Fruit fly (Drosophila melanogaster) whole organism, embryonic: ENCODE results near the gene CG11089.

Experiments used
- Abd-B ChIP-seq: fragments of 200-800 bp; sonication (Bioruptor generic); optimal IDR thresholded peaks from 2 replicates; lab custom pipeline; 2018; ENCODE audit warnings: missing biosample characterization, mild to moderate bottlenecking, missing genetic modification characterization, moderate library complexity
- Bteb2 ChIP-seq: fragments of 200-800 bp; sonication (Bioruptor generic); optimal IDR thresholded peaks from 2 replicates; lab custom pipeline; 2016; ENCODE audit warnings: missing biosample characterization, missing genetic modification characterization
- CG10147 ChIP-seq: fragments of 200-800 bp; sonication (Bioruptor generic); optimal IDR thresholded peaks from 2 replicates; lab custom pipeline; 2019; ENCODE audit warnings: missing biosample characterization, mild to moderate bottlenecking, missing genetic modification characterization, moderate library complexity
- CG11504 ChIP-seq: fragments of 200-800 bp; sonication (Bioruptor generic); optimal IDR thresholded peaks from 3 replicates; lab custom pipeline; 2019; ENCODE audit warnings: missing biosample characterization, mild to moderate bottlenecking, missing genetic modification characterization, moderate library complexity
- CG12104 ChIP-seq: fragments of 200-800 bp; sonication (Bioruptor generic); optimal IDR thresholded peaks from 3 replicates; lab custom pipeline; 2016; ENCODE audit warnings: missing biosample characterization, missing genetic modification characterization
- CG12236 ChIP-seq: fragments of 200-800 bp; sonication (Bioruptor generic); optimal IDR thresholded peaks from 2 replicates; lab custom pipeline; 2016; ENCODE audit warnings: missing biosample characterization, missing genetic modification characterization
- CG1233 ChIP-seq: fragments of 200-800 bp; sonication (Bioruptor generic); optimal IDR thresholded peaks from 4 replicates; lab custom pipeline; 2018; ENCODE audit warnings: missing biosample characterization, mild to moderate bottlenecking, missing genetic modification characterization
- CG12744 ChIP-seq: fragments of 200-800 bp; sonication (Bioruptor generic); optimal IDR thresholded peaks from 2 replicates; lab custom pipeline; 2016; ENCODE audit warnings: missing biosample characterization, missing genetic modification characterization
- CG13624 ChIP-seq: fragments of 200-800 bp; sonication (Bioruptor generic); optimal IDR thresholded peaks from 2 replicates; lab custom pipeline; 2016; ENCODE audit warnings: missing biosample characterization, missing genetic modification characterization
- CG14441 ChIP-seq: fragments of 200-800 bp; sonication (Bioruptor generic); IDR thresholded peaks from 2 replicates; pipeline ENCODE4 v1.3.6; 2022; ENCODE audit warnings: missing biosample characterization, missing genetic modification characterization
- CG14965 ChIP-seq: fragments of 200-800 bp; sonication (Bioruptor generic); optimal IDR thresholded peaks from 2 replicates; lab custom pipeline; 2016; ENCODE audit warnings: missing biosample characterization, missing genetic modification characterization, borderline replicate concordance
- CG17359 ChIP-seq: fragments of 200-800 bp; sonication (Bioruptor generic); optimal IDR thresholded peaks from 3 replicates; lab custom pipeline; 2018; ENCODE audit warnings: missing biosample characterization, mild to moderate bottlenecking, missing genetic modification characterization, moderate library complexity
- CG17829 ChIP-seq: fragments of 200-800 bp; optimal IDR thresholded peaks from 2 replicates; lab custom pipeline; 2019; ENCODE audit warnings: missing biosample characterization, mild to moderate bottlenecking, missing genetic modification characterization, moderate library complexity
- CG18599 ChIP-seq: fragments of 200-800 bp; sonication (Bioruptor generic); optimal IDR thresholded peaks from 3 replicates; lab custom pipeline; 2017; ENCODE audit warnings: missing biosample characterization, missing genetic modification characterization, mild to moderate bottlenecking, moderate library complexity, missing genetic modification reagents
- CG2199 ChIP-seq: fragments of 200-800 bp; sonication (Bioruptor generic); IDR thresholded peaks from 3 replicates; pipeline ENCODE4 v1.3.6; 2022; ENCODE audit warnings: missing biosample characterization, missing genetic modification characterization
- CG3281 ChIP-seq: fragments of 200-800 bp; sonication (Bioruptor generic); optimal IDR thresholded peaks from 3 replicates; lab custom pipeline; 2017; ENCODE audit warnings: missing biosample characterization, mild to moderate bottlenecking, missing genetic modification characterization
- CG3407 ChIP-seq: fragments of 200-800 bp; sonication (Bioruptor generic); optimal IDR thresholded peaks from 2 replicates; lab custom pipeline; 2018; ENCODE audit warnings: missing biosample characterization, mild to moderate bottlenecking, missing genetic modification characterization
- CG34224 ChIP-seq: fragments of 200-800 bp; sonication (Bioruptor generic); IDR thresholded peaks from 3 replicates; pipeline ENCODE4 v1.3.6; 2022; ENCODE audit warnings: missing biosample characterization, missing genetic modification characterization; ENCODE audit not compliant: partially characterized antibody
- CG43689 ChIP-seq: fragments of 200-800 bp; sonication (Bioruptor generic); IDR thresholded peaks from 2 replicates; pipeline ENCODE4 v1.3.6; 2022; ENCODE audit warnings: missing biosample characterization, missing genetic modification characterization
- CG9817 ChIP-seq: fragments of 200-800 bp; sonication (Bioruptor generic); optimal IDR thresholded peaks from 2 replicates; lab custom pipeline; 2018; ENCODE audit warnings: missing biosample characterization, mild to moderate bottlenecking, missing genetic modification characterization, moderate library complexity
- D ChIP-seq, 2 experiments: fragments of 200-800 bp in 1 of 2; fragments of >200 bp in 1 of 2; sonication (Bioruptor generic) in 1 of 2; optimal IDR thresholded peaks; 2 replicates in 1 of 2; 3 replicates in 1 of 2; lab custom pipeline; 2017; ENCODE audit warnings: mild to moderate bottlenecking in 1 of 2, missing biosample characterization in 1 of 2, missing genetic modification characterization in 1 of 2, missing genetic modification reagents in 1 of 2
- Dbx ChIP-seq: fragments of 200-800 bp; sonication (Bioruptor generic); IDR thresholded peaks from 3 replicates; pipeline ENCODE4 v1.3.6; 2022; ENCODE audit warnings: missing biosample characterization, missing genetic modification characterization
- Dll ChIP-seq: fragments of 200-800 bp; sonication (Bioruptor generic); IDR thresholded peaks from 4 replicates; pipeline ENCODE4 v1.3.6; 2022; ENCODE audit warnings: missing biosample characterization, missing genetic modification characterization; ENCODE audit not compliant: partially characterized antibody
- Elba2 ChIP-seq: fragments of 200-800 bp; sonication (Bioruptor generic); optimal IDR thresholded peaks from 3 replicates; lab custom pipeline; 2016; ENCODE audit warnings: missing biosample characterization, missing genetic modification characterization
- GATAe ChIP-seq: fragments of 200-800 bp; sonication (Bioruptor generic); conservative IDR thresholded peaks from 2 replicates; pipeline ENCODE4 v1.3.6; 2022; ENCODE audit warnings: missing biosample characterization, missing genetic modification characterization
- H2.0 ChIP-seq: fragments of 200-800 bp; sonication (Bioruptor generic); IDR thresholded peaks from 2 replicates; pipeline ENCODE4 v1.3.6; 2022; ENCODE audit warnings: missing biosample characterization, missing genetic modification characterization
- NC2β ChIP-seq: fragments of 200-800 bp; sonication (Bioruptor generic); optimal IDR thresholded peaks from 2 replicates; lab custom pipeline; 2016; ENCODE audit warnings: missing biosample characterization, missing genetic modification characterization
- Oli ChIP-seq: fragments of 200-800 bp; sonication (Bioruptor generic); optimal IDR thresholded peaks from 2 replicates; lab custom pipeline; 2018; ENCODE audit warnings: missing biosample characterization, mild to moderate bottlenecking, missing genetic modification characterization, moderate library complexity
- Optix ChIP-seq: fragments of 200-800 bp; sonication (Bioruptor generic); IDR thresholded peaks from 3 replicates; pipeline ENCODE4 v1.3.6; 2022; ENCODE audit warnings: missing biosample characterization, missing genetic modification characterization
- Usf ChIP-seq: fragments of 200-800 bp; sonication (Bioruptor generic); optimal IDR thresholded peaks from 2 replicates; lab custom pipeline; 2017; ENCODE audit warnings: missing genotype, missing biosample characterization, missing genetic modification characterization
- amos ChIP-seq: fragments of 200-800 bp; sonication (Bioruptor generic); IDR thresholded peaks from 2 replicates; pipeline ENCODE4 v1.3.6; 2022; ENCODE audit warnings: missing biosample characterization, missing genetic modification characterization; ENCODE audit not compliant: partially characterized antibody
- btn ChIP-seq: fragments of 200-800 bp; sonication (Bioruptor generic); optimal IDR thresholded peaks from 2 replicates; lab custom pipeline; 2016; ENCODE audit warnings: missing biosample characterization, missing genetic modification characterization
- caup ChIP-seq: fragments of 200-800 bp; sonication (Bioruptor generic); optimal IDR thresholded peaks from 3 replicates; lab custom pipeline; 2017; ENCODE audit warnings: missing biosample characterization, mild to moderate bottlenecking, missing genetic modification characterization, moderate library complexity; ENCODE audit not compliant: severe bottlenecking
- fd96Cb ChIP-seq: fragments of 200-800 bp; sonication (Bioruptor generic); optimal IDR thresholded peaks from 2 replicates; lab custom pipeline; 2018; ENCODE audit warnings: missing biosample characterization, mild to moderate bottlenecking, missing genetic modification characterization, moderate library complexity
- gsb ChIP-seq: fragments of 200-800 bp; sonication (Bioruptor generic); IDR thresholded peaks from 2 replicates; pipeline ENCODE4 v1.3.6; 2022; ENCODE audit warnings: missing biosample characterization, missing genetic modification characterization
- mam ChIP-seq: fragments of 200-800 bp; sonication (Bioruptor generic); optimal IDR thresholded peaks from 3 replicates; lab custom pipeline; 2016; ENCODE audit warnings: missing biosample characterization, missing genetic modification characterization
- nerfin-1 ChIP-seq: fragments of 200-800 bp; sonication (Bioruptor generic); optimal IDR thresholded peaks from 3 replicates; lab custom pipeline; 2019; ENCODE audit warnings: missing biosample characterization, mild to moderate bottlenecking, missing genetic modification characterization, moderate library complexity
- pfk ChIP-seq: fragments of 200-800 bp; sonication (Bioruptor generic); optimal IDR thresholded peaks from 2 replicates; lab custom pipeline; 2018; ENCODE audit warnings: missing biosample characterization, mild to moderate bottlenecking, missing genetic modification characterization, moderate library complexity
- pnt ChIP-seq: fragments of 200-800 bp; sonication (Bioruptor generic); optimal IDR thresholded peaks from 3 replicates; lab custom pipeline; 2016; ENCODE audit warnings: missing biosample characterization, missing genetic modification characterization
- run ChIP-seq: fragments of 200-800 bp; sonication (Bioruptor generic); optimal IDR thresholded peaks from 3 replicates; lab custom pipeline; 2018; ENCODE audit warnings: missing biosample characterization, mild to moderate bottlenecking, missing genetic modification characterization
- sna ChIP-seq: fragments of 200-800 bp; sonication (Bioruptor generic); IDR thresholded peaks from 2 replicates; pipeline ENCODE4 v1.3.6; 2022; ENCODE audit warnings: missing biosample characterization, missing genetic modification characterization; ENCODE audit not compliant: partially characterized antibody
- tap ChIP-seq: fragments of 200-800 bp; optimal IDR thresholded peaks from 3 replicates; lab custom pipeline; 2019; ENCODE audit warnings: missing biosample characterization, mild to moderate bottlenecking, missing genetic modification characterization, moderate library complexity
- tio ChIP-seq: fragments of 200-800 bp; sonication (Bioruptor generic); optimal IDR thresholded peaks from 2 replicates; lab custom pipeline; 2017; ENCODE audit warnings: missing biosample characterization, missing genetic modification characterization, inconsistent platforms
- tup ChIP-seq: fragments of 200-800 bp; sonication (Bioruptor generic); optimal IDR thresholded peaks from 2 replicates; lab custom pipeline; 2016; ENCODE audit warnings: missing biosample characterization, mild to moderate bottlenecking, missing genetic modification characterization, moderate library complexity
- twi ChIP-seq: fragments of 200-800 bp; optimal IDR thresholded peaks from 2 replicates; lab custom pipeline; 2019; ENCODE audit warnings: missing biosample characterization, mild to moderate bottlenecking, missing genetic modification characterization, moderate library complexity
- unc-4 ChIP-seq: fragments of 200-800 bp; sonication (Bioruptor generic); IDR thresholded peaks from 2 replicates; pipeline ENCODE4 v1.3.6; 2022; ENCODE audit warnings: missing biosample characterization, missing genetic modification characterization; ENCODE audit not compliant: partially characterized antibody
- zen ChIP-seq: fragments of 200-800 bp; sonication (Bioruptor generic); optimal IDR thresholded peaks from 3 replicates; lab custom pipeline; 2018; ENCODE audit warnings: missing biosample characterization, mild to moderate bottlenecking, missing genetic modification characterization, moderate library complexity
- zfh1 ChIP-seq: fragments of 200-800 bp; sonication (Bioruptor generic); IDR thresholded peaks from 3 replicates; pipeline ENCODE4 v1.3.6; 2022; ENCODE audit warnings: missing biosample characterization, missing genetic modification characterization

The CG11089 gene

dm6 chr3R:24893320-24893955, 16.6 kb downstream of the CG11089 start (continued):
- TF ChIP-seq H2.0 (peak; percentile 24; the same call in 1 of the 2 replicates), Usf (peak; percentile 29), CG10147 (GFP tag; lab: Kevin White, UChicago) (peak; percentile 85), Dll (no peak), CG2199 (GFP tag; lab: Robert Waterston, UW) (no peak), Dbx (GFP tag; lab: Robert Waterston, UW) (0 out of 3 replicates have a peak, but pooled peaks have one; percentile 53), run (peak; percentile 76), CG14965 (GFP tag; lab: Kevin White, UChicago) (no peak), mam (GFP tag; lab: Kevin White, UChicago) (no peak), CG43689 (GFP tag; lab: Robert Waterston, UW) (no peak), pfk (no peak), D (optimal IDR thresholded peaks at IDR 0.05; lab: Kevin White, UChicago) (no peak), D (GFP tag; optimal IDR thresholded peaks at IDR 0.05; lab: Kevin White, UChicago) (peak; percentile 83), zen (tag; lab: Kevin White, UChicago) (peak; percentile 63), twi (tag; lab: Kevin White, UChicago) (no peak), gsb (no peak), tio (no peak), nerfin-1 (tag; lab: Kevin White, UChicago) (peak; percentile 81), Oli (tag; lab: Kevin White, UChicago) (peak; percentile 78), CG17359 (peak; percentile 85), pnt (GFP tag; lab: Kevin White, UChicago) (peak; percentile 12), Bteb2 (GFP tag; lab: Kevin White, UChicago) (no peak), CG3281 (GFP tag; lab: Kevin White, UChicago) (peak; percentile 69), CG17829 (peak; percentile 95), sna (GFP tag; lab: Robert Waterston, UW) (no peak), unc-4 (GFP tag; lab: Robert Waterston, UW) (no peak), Elba2 (GFP tag; lab: Kevin White, UChicago) (no peak), tap (tag; lab: Kevin White, UChicago) (peak; percentile 81), NC2β (GFP tag; lab: Kevin White, UChicago) (no peak), CG12104 (GFP tag; lab: Kevin White, UChicago) (peak; percentile 68), CG14441 (GFP tag; lab: Robert Waterston, UW) (peak; percentile 62), CG13624 (GFP tag; lab: Kevin White, UChicago) (no peak), Optix (no peak), amos (GFP tag; lab: Robert Waterston, UW) (no peak), CG34224 (GFP tag; lab: Robert Waterston, UW) (no peak), CG11504 (peak; percentile 90), CG12236 (GFP tag; lab: Kevin White, UChicago) (no peak), GATAe (GFP tag; lab: Robert Waterston, UW) (no peak), CG3407 (GFP tag; lab: Kevin White, UChicago) (peak; percentile 53), CG12744 (no peak), zfh1 (GFP tag; lab: Robert Waterston, UW) (peak; percentile 66; the same call in 2 of the 3 replicates), Abd-B (GFP tag; lab: Kevin White, UChicago) (peak; percentile 83), btn (GFP tag; lab: Kevin White, UChicago) (no peak), CG9817 (peak; percentile 54), tup (no peak), CG18599 (GFP tag; lab: Kevin White, UChicago) (peak; percentile 60), caup (GFP tag; lab: Kevin White, UChicago) (peak; percentile 53), fd96Cb (tag; lab: Kevin White, UChicago) (peak; percentile 88), CG1233 (GFP tag; lab: Kevin White, UChicago) (peak; percentile 74)
